Worm (Caenorhabditis elegans): ENCODE measurements around the gene Y75B7B.1.

DNA sequence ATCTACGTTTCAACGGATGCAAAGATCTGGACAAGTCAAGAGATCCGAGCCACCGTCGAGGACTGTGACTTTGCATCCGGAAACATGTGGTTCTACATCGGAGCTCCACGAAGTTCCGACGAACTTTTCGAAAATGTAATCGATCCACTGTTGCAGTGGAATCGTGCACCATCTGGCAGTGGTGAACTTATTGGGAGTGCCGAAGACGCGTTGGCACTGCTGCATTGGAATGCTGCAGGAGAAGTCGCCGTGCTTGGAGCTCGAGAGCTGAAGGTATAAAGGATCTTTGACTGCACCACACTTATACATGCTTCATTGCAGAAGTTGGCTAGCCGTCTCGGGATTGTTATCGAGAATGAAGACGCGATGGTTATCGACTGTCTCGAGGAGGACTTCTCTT, 8.7 kb upstream of the Y75B7B.1 start:
- TF ChIP-seq unc-62 (GFP tag; optimal IDR thresholded peaks at IDR 0.05) (no peak), lin-11 (tag; optimal IDR thresholded peaks at IDR 0.05) (no peak), nhr-6 (tag; optimal IDR thresholded peaks at IDR 0.05) (no peak), ama-1 (optimal IDR thresholded peaks at IDR 0.05) (peak; percentile 67), nhr-77 (tag; optimal IDR thresholded peaks at IDR 0.05) (no peak), sem-4 (tag; optimal IDR thresholded peaks at IDR 0.05) (no peak), dmd-4 (tag; optimal IDR thresholded peaks at IDR 0.05) (no peak), nhr-25 (tag; optimal IDR thresholded peaks at IDR 0.05) (no peak), lsy-2 (tag; optimal IDR thresholded peaks at IDR 0.05) (no peak), nhr-12 (tag; optimal IDR thresholded peaks at IDR 0.05) (no peak), lin-39 (tag; optimal IDR thresholded peaks at IDR 0.05) (no peak), unc-55 (GFP tag; optimal IDR thresholded peaks at IDR 0.05) (no peak), zag-1 (tag; optimal IDR thresholded peaks at IDR 0.05) (no peak)
